Fruit fly (Drosophila melanogaster): Measurements from ENCODE around the gene CG31373.

Gene CG31373

dm6 chr3R:10684284-10684683, 24.9 kb downstream of the CG31373 start (continued):
- TF ChIP-seq bbx (GFP tag; IDR thresholded peaks at IDR 0.05; ENCODE audit: partially characterized antibody) (no peak), Hmx (GFP tag; optimal IDR thresholded peaks at IDR 0.05) (no peak), dmrt11E (tag; optimal IDR thresholded peaks at IDR 0.05) (peak; percentile 19), cwo (GFP tag; optimal IDR thresholded peaks at IDR 0.05) (peak; percentile 59), Side (GFP tag; optimal IDR thresholded peaks at IDR 0.05) (peak; percentile 42), prd (optimal IDR thresholded peaks at IDR 0.05) (no peak), prd (GFP tag; IDR thresholded peaks at IDR 0.05) (peak; percentile 77), kah (GFP tag; optimal IDR thresholded peaks at IDR 0.05) (peak; percentile 59), cato (GFP tag; optimal IDR thresholded peaks at IDR 0.05; ENCODE audit: borderline replicate concordance) (no peak), CG9215 (GFP tag; IDR thresholded peaks at IDR 0.05) (peak; percentile 28; the same call in 1 of the 2 replicates), grau (tag; optimal IDR thresholded peaks at IDR 0.05) (peak; percentile 57), Tbp (GFP tag; optimal IDR thresholded peaks at IDR 0.05) (no peak), CG31441 (GFP tag; IDR thresholded peaks at IDR 0.05) (peak; percentile 79), CG2129 (GFP tag; IDR thresholded peaks at IDR 0.05; ENCODE audit: partially characterized antibody) (no peak), CG12659 (GFP tag; optimal IDR thresholded peaks at IDR 0.05) (peak; percentile 20), p53 (GFP tag; optimal IDR thresholded peaks at IDR 0.05) (peak; percentile 39), CG12219 (GFP tag; optimal IDR thresholded peaks at IDR 0.05) (peak; percentile 63), CG11695 (GFP tag; IDR thresholded peaks at IDR 0.05) (peak; percentile 60; the same call in 1 of the 3 replicates), NfI (GFP tag; optimal IDR thresholded peaks at IDR 0.05) (peak; percentile 45), disco-r (GFP tag; optimal IDR thresholded peaks at IDR 0.05) (no peak), dan (GFP tag; IDR thresholded peaks at IDR 0.05) (no peak), twi (tag; optimal IDR thresholded peaks at IDR 0.05) (no peak), shn (GFP tag; optimal IDR thresholded peaks at IDR 0.05) (peak; percentile 29), eyg (GFP tag; optimal IDR thresholded peaks at IDR 0.05) (no peak), CG8089 (GFP tag; optimal IDR thresholded peaks at IDR 0.05) (no peak), ara (GFP tag; IDR thresholded peaks at IDR 0.05) (peak; percentile 39; the same call in 1 of the 2 replicates), Fer1 (GFP tag; optimal IDR thresholded peaks at IDR 0.05) (peak; percentile 58), dimm (GFP tag; IDR thresholded peaks at IDR 0.05) (peak; percentile 56; the same call in 1 of the 2 replicates), sd (tag; optimal IDR thresholded peaks at IDR 0.05) (peak; percentile 15), sna (GFP tag; IDR thresholded peaks at IDR 0.05; ENCODE audit: partially characterized antibody) (no peak), CG16815 (GFP tag; optimal IDR thresholded peaks at IDR 0.05) (no peak), D19A (tag; optimal IDR thresholded peaks at IDR 0.05) (peak; percentile 77), ind (GFP tag; optimal IDR thresholded peaks at IDR 0.05) (peak; percentile 75), CG6854 (GFP tag; optimal IDR thresholded peaks at IDR 0.05) (no peak), B-H1 (GFP tag; IDR thresholded peaks at IDR 0.05) (peak; percentile 48; the same call in 2 of the 3 replicates), CG15514 (GFP tag; optimal IDR thresholded peaks at IDR 0.05) (no peak), unc-4 (GFP tag; IDR thresholded peaks at IDR 0.05; ENCODE audit: partially characterized antibody) (no peak), CG10147 (GFP tag; optimal IDR thresholded peaks at IDR 0.05) (peak; percentile 67), CG3847 (GFP tag; IDR thresholded peaks at IDR 0.05) (no peak; the same call in 1 of the 2 replicates), tgo (GFP tag; IDR thresholded peaks at IDR 0.05) (peak; percentile 70), Lim3 (GFP tag; IDR thresholded peaks at IDR 0.05) (peak; percentile 61), fru (optimal IDR thresholded peaks at IDR 0.05) (no peak), H2.0 (GFP tag; IDR thresholded peaks at IDR 0.05) (peak; percentile 56; the same call in 1 of the 2 replicates), CG3726 (GFP tag; IDR thresholded peaks at IDR 0.05) (peak; percentile 68; the same call in 1 of the 3 replicates), Doc2 (GFP tag; IDR thresholded peaks at IDR 0.05) (no peak), CG10267 (tag; optimal IDR thresholded peaks at IDR 0.05) (peak; percentile 49), ham (GFP tag; IDR thresholded peaks at IDR 0.05) (no peak), zen2 (GFP tag; IDR thresholded peaks at IDR 0.05; ENCODE audit: partially characterized antibody) (no peak), tx (GFP tag; optimal IDR thresholded peaks at IDR 0.05) (peak; percentile 32), crc (GFP tag; optimal IDR thresholded peaks at IDR 0.05) (peak; percentile 29), CG12236 (GFP tag; optimal IDR thresholded peaks at IDR 0.05) (no peak)

Measured in whole organism, embryonic.